Worm (Caenorhabditis elegans) whole organism, L2 larva: ENCODE measurements around the gene srd-39.

Experiments
- ceh-82 ChIP-seq: fragments of 150-350 bp; optimal IDR thresholded peaks from 2 replicates; lab custom pipeline; 2014; ENCODE audit warnings: missing biosample characterization, missing genetic modification characterization
- egl-27 ChIP-seq: sonication (generic microtip); optimal IDR thresholded peaks from 3 replicates; lab custom pipeline; 2017; ENCODE audit warnings: missing biosample characterization, missing genetic modification reagents, missing genetic modification characterization
- lin-13 ChIP-seq: fragments of 150-350 bp; optimal IDR thresholded peaks from 2 replicates; lab custom pipeline; 2014; ENCODE audit warnings: missing biosample characterization, missing genetic modification reagents, missing genetic modification characterization
- lin-39 ChIP-seq: fragments of 150-350 bp; optimal IDR thresholded peaks from 2 replicates; lab custom pipeline; 2014; ENCODE audit warnings: missing biosample characterization, missing genetic modification reagents, missing genetic modification characterization
- nhr-77 ChIP-seq: fragments of 150-350 bp; optimal IDR thresholded peaks from 2 replicates; lab custom pipeline; 2014; ENCODE audit warnings: missing biosample characterization, missing genetic modification characterization
- sem-4 ChIP-seq: fragments of 150-350 bp; optimal IDR thresholded peaks from 2 replicates; lab custom pipeline; 2014; ENCODE audit warnings: missing biosample characterization, missing genetic modification reagents, missing genetic modification characterization
- skn-1 ChIP-seq: sonication (generic microtip); optimal IDR thresholded peaks from 2 replicates; lab custom pipeline; 2017; ENCODE audit warnings: missing biosample characterization, missing genetic modification characterization
- sma-3 ChIP-seq: sonication (generic microtip); optimal IDR thresholded peaks from 2 replicates; lab custom pipeline; 2016; ENCODE audit warnings: missing genetic modification reagents, missing genetic modification characterization, missing compliant biosample characterization
- sma-9 ChIP-seq, 2 experiments: fragments of 150-350 bp in 1 of 2; sonication (generic microtip) in 1 of 2; optimal IDR thresholded peaks; 2 replicates each; lab custom pipeline; 2014 to 2016; ENCODE audit warnings: missing genetic modification characterization in 2 of 2, mild to moderate bottlenecking in 1 of 2, missing biosample characterization in 1 of 2, missing compliant biosample characterization in 1 of 2, missing genetic modification reagents in 1 of 2, moderate library complexity in 1 of 2
- unc-39 ChIP-seq: fragments of 150-350 bp; optimal IDR thresholded peaks from 2 replicates; lab custom pipeline; 2014; ENCODE audit warnings: missing biosample characterization, missing genetic modification characterization
- unc-62 ChIP-seq: fragments of 150-350 bp; optimal IDR thresholded peaks from 2 replicates; lab custom pipeline; 2014; ENCODE audit warnings: missing biosample characterization, missing genetic modification reagents, missing genetic modification characterization

ce11 chrX:13267230-13267629 lies 33.2 kb downstream of the srd-39 start, which contains the start of gene cyp-14A1:
- no peak for TF ChIP-seq unc-62 (GFP tag; lab: Kevin White, UChicago)
- TF ChIP-seq nhr-77 (tag; lab: Kevin White, UChicago), result no peak
- TF ChIP-seq sma-3, result no peak
- TF ChIP-seq sem-4 (tag; lab: Kevin White, UChicago), result no peak
- no peak for TF ChIP-seq lin-13
- no peak for TF ChIP-seq ceh-82 (tag; lab: Kevin White, UChicago)
- TF ChIP-seq unc-39 (tag; lab: Kevin White, UChicago), result no peak
- no peak for TF ChIP-seq skn-1
- no peak for TF ChIP-seq sma-9 (GFP tag; optimal IDR thresholded peaks at IDR 0.05; lab: Kevin White, UChicago)
- no peak for TF ChIP-seq sma-9 (tag; optimal IDR thresholded peaks at IDR 0.05; lab: Kevin White, UChicago)
- no peak for TF ChIP-seq egl-27
- TF ChIP-seq lin-39 (tag; lab: Kevin White, UChicago), result no peak
